Fruit fly (Drosophila melanogaster): Measurements from ENCODE around the gene Rap1.

Rap1 gene

dm6 chr3L:1876215-1876625, 14.2 kb upstream of the Rap1 start, which contains the start of gene dre4 (continued):
- TF ChIP-seq CG3995 (GFP tag; optimal IDR thresholded peaks at IDR 0.05) (peak; percentile 37), Hey (tag; optimal IDR thresholded peaks at IDR 0.05) (no peak), scrt (GFP tag; optimal IDR thresholded peaks at IDR 0.05) (peak; percentile 32), CG4707 (GFP tag; optimal IDR thresholded peaks at IDR 0.05) (peak; percentile 4), CG10274 (GFP tag; optimal IDR thresholded peaks at IDR 0.05) (no peak), TFAM (GFP tag; optimal IDR thresholded peaks at IDR 0.05) (no peak), dmrt99B (tag; optimal IDR thresholded peaks at IDR 0.05) (peak; percentile 65), CG5245 (GFP tag; optimal IDR thresholded peaks at IDR 0.05) (peak; percentile 43), PHDP (tag; optimal IDR thresholded peaks at IDR 0.05) (peak; percentile 80), trh (GFP tag; optimal IDR thresholded peaks at IDR 0.05) (no peak), sob (GFP tag; IDR thresholded peaks at IDR 0.05) (peak; percentile 66; the same call in 1 of the 2 replicates), Dp (GFP tag; optimal IDR thresholded peaks at IDR 0.05) (peak; percentile 81), Sin3A (optimal IDR thresholded peaks at IDR 0.05) (peak; percentile 60), CG6175 (GFP tag; IDR thresholded peaks at IDR 0.05) (no peak), chif (GFP tag; optimal IDR thresholded peaks at IDR 0.05) (peak; percentile 56 to 71), ase (GFP tag; IDR thresholded peaks at IDR 0.05) (no peak; the same call in 2 of the 3 replicates), chn (GFP tag; optimal IDR thresholded peaks at IDR 0.05) (peak; percentile 46), CG13894 (tag; optimal IDR thresholded peaks at IDR 0.05) (peak; percentile 49), CG14050 (GFP tag; IDR thresholded peaks at IDR 0.05) (peak; percentile 68), kni (GFP tag; optimal IDR thresholded peaks at IDR 0.05) (no peak), Xrp1 (GFP tag; IDR thresholded peaks at IDR 0.05) (peak; percentile 80), CG4360 (GFP tag; IDR thresholded peaks at IDR 0.05) (no peak), CG7987 (GFP tag; optimal IDR thresholded peaks at IDR 0.05) (peak; percentile 37), CG15601 (tag; optimal IDR thresholded peaks at IDR 0.05) (peak; percentile 64), da (GFP tag; optimal IDR thresholded peaks at IDR 0.05) (peak; percentile 35), CG7372 (GFP tag; IDR thresholded peaks at IDR 0.05) (no peak), Poxn (GFP tag; IDR thresholded peaks at IDR 0.05) (no peak), h (optimal IDR thresholded peaks at IDR 0.05) (no peak), CG14441 (GFP tag; IDR thresholded peaks at IDR 0.05) (peak; percentile 65), Dfd (GFP tag; optimal IDR thresholded peaks at IDR 0.05) (no peak), onecut (GFP tag; IDR thresholded peaks at IDR 0.05) (peak; percentile 40; the same call in 1 of the 2 replicates), CG34224 (GFP tag; IDR thresholded peaks at IDR 0.05; ENCODE audit: partially characterized antibody) (no peak), H15 (GFP tag; IDR thresholded peaks at IDR 0.05) (no peak; the same call in 2 of the 3 replicates), Sox100B (GFP tag; optimal IDR thresholded peaks at IDR 0.05) (no peak), HHEX (GFP tag; optimal IDR thresholded peaks at IDR 0.05) (peak; percentile 64), chm (GFP tag; IDR thresholded peaks at IDR 0.05) (peak; percentile 79), CG17328 (GFP tag; IDR thresholded peaks at IDR 0.05) (peak; percentile 69), slou (GFP tag; optimal IDR thresholded peaks at IDR 0.05) (peak; percentile 54), corto (GFP tag; optimal IDR thresholded peaks at IDR 0.05) (no peak), gfzf (GFP tag; optimal IDR thresholded peaks at IDR 0.05) (peak; percentile 97), CG14965 (GFP tag; optimal IDR thresholded peaks at IDR 0.05; ENCODE audit: borderline replicate concordance) (no peak), CG10366 (GFP tag; IDR thresholded peaks at IDR 0.05) (peak; percentile 62), tgo (GFP tag; IDR thresholded peaks at IDR 0.05) (peak; percentile 58; the same call in 2 of the 3 replicates), CG18599 (GFP tag; optimal IDR thresholded peaks at IDR 0.05) (peak; percentile 80), CG3726 (GFP tag; IDR thresholded peaks at IDR 0.05) (0 out of 3 replicates have a peak, but pooled peaks have one; percentile 29), CG7271 (tag; optimal IDR thresholded peaks at IDR 0.05) (no peak), Oli (tag; optimal IDR thresholded peaks at IDR 0.05) (peak; percentile 63), hbn (GFP tag; IDR thresholded peaks at IDR 0.05; ENCODE audit: partially characterized antibody) (peak; percentile 47; the same call in 1 of the 2 replicates), usp (GFP tag; optimal IDR thresholded peaks at IDR 0.05) (no peak), CG17359 (tag; optimal IDR thresholded peaks at IDR 0.05) (peak; percentile 75), tx (GFP tag; optimal IDR thresholded peaks at IDR 0.05) (peak; percentile 70), maf-S (GFP tag; optimal IDR thresholded peaks at IDR 0.05) (peak; percentile 17)

All from whole organism, embryonic.